Fruit fly (Drosophila melanogaster): ENCODE results near the gene CG32269.

DNA sequence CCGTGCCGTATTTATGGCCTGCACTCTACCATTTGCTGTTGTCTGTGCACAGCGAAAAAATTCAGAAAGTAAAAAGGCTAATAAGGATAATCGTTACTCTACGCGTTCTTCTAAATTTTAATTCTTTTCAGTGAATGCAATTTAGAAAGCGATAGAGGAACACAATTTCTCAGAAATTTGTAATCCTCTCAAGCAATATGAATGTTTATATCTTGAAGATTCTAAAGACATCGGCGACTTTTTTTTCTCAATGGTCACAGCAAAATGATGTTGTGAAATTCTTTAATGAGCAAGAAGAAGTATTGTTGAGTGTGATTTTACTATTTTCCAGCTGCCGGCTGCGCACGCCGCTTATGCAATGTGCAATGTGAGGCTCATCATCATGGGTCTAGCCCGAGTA is 44.1 kb upstream of the CG32269 start:
- TF ChIP-seq CG11696 (GFP tag; IDR thresholded peaks at IDR 0.05) = no peak
- TF ChIP-seq Gug (GFP tag; IDR thresholded peaks at IDR 0.05) = no peak
- no peak for TF ChIP-seq da (GFP tag; optimal IDR thresholded peaks at IDR 0.05)
- TF ChIP-seq gsb (GFP tag; IDR thresholded peaks at IDR 0.05) = no peak
- TF ChIP-seq CoRest (tag; optimal IDR thresholded peaks at IDR 0.05) = no peak
- no peak for TF ChIP-seq D19A (tag; optimal IDR thresholded peaks at IDR 0.05)
- no peak for TF ChIP-seq row (GFP tag; IDR thresholded peaks at IDR 0.05)
